Worm (Caenorhabditis elegans): ENCODE data around the gene E04F6.4.

E04F6.4 gene

DNA sequence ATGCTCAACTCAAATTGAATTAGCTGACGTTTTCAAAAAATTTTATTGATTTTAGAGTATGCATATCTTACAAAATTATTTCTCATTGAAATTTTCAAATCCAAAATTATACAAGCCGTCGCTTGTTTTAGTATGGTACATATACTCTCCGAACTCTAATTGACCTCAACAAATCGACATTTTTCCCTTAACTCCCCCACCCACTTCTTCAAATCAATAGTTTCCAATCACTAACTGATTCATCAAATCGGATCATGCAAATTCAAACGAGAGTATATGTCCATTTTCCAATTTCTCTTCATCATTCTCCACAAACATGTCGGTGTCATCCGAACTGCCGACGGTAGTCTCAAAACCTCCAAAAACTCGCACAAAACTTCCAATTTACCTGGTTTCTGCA, at the start of gene E04F6.4:
E04F6.4 (plus strand) TSS at position 301 of the 400 bp plus-strand sequence.
- TF ChIP-seq unc-62 (GFP tag; optimal IDR thresholded peaks at IDR 0.05), result no peak

ce11 chrII:7144307-7144706, 44.9 kb upstream of the E04F6.4 start, which contains the start of gene npr-31:
TSS of gene npr-31 (plus strand) at chrII:7144607.
- no peak for TF ChIP-seq unc-62 (GFP tag; optimal IDR thresholded peaks at IDR 0.05)

DNA sequence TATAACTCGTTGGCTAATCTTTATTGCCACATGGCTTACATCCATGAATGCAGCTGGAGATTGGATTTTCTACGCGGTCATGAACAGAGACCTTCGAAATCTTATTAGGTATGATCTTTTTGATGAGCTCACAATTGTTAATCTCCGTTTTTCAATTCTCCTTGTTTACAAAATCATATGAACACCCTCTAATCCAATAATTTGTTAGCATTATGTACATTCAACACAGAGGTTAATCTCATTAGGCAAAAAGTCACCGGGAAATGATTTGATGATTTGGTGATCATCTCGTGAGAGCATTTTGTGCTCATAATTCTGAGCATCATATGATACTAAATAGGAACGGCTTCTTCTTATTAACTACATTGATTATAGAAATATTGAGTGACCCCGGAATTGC, 43.0 kb upstream of the E04F6.4 start:
- TF ChIP-seq unc-62 (GFP tag; optimal IDR thresholded peaks at IDR 0.05), result no peak

- no peak for TF ChIP-seq unc-62 (GFP tag; optimal IDR thresholded peaks at IDR 0.05)
Measured at ce11 chrII:7147550-7147949, 41.7 kb upstream of the E04F6.4 start.

DNA sequence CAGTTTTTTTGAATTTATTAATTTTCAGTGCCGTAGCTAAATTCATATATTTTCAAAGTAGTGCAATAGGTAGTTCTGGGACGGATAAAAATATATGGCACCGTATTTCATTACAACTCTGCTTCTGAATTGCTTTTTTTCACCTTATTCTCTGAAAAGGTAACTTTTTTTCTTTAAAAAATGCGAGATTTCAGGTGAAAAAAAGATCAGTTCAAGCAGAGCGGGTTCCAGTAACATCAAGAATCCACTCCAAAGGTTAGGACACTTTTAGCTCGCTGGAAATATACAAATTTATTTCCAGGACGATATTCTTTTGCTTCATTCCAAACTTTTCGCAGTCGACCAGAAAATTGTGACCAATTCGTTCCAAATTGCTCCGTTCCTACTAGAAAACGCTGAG, 41.1 kb upstream of the E04F6.4 start, which contains the start of gene T07F8.1:
T07F8.1 (plus strand) TSS at position 301 of the 400 bp plus-strand sequence.
- TF ChIP-seq unc-62 (GFP tag; optimal IDR thresholded peaks at IDR 0.05), result no peak

DNA sequence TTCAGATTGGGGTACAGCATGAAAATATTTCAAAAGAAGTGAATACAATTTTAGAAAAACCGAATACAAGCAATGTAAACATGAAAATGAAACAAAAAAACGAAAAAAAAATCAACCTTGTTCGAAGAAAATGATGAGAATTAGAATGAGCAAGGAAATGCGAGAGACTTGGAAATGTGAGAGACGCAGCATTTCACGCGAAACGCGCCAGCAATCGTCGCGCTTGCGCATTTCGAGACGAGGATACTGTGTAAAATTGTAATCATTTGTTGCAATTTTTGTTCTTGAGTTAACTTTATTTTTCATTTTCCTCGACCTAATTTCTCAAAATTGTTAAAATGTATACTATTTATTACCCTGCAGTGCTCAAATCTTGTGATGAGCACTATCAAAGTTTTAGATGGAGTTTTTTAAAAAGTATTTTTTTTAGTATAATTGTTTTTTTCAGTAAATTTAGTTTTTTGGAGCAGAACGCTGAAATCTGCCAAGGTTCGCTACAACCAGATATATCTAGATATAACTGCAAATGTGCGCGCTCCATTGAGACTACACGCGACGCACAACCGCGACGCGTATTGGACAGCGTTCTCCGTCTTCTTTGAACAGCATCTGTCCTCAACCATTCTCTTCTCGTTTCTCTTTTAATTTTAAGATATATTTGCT, 37.1 kb upstream of the E04F6.4 start, which contains the start of gene fust-1:
fust-1 (plus strand) TSS at position 613 of the 663 bp plus-strand sequence.
- no peak for TF ChIP-seq unc-62 (GFP tag; optimal IDR thresholded peaks at IDR 0.05)

- TF ChIP-seq unc-62 (GFP tag; optimal IDR thresholded peaks at IDR 0.05), result no peak
Measured at ce11 chrII:7154711-7155110, 34.5 kb upstream of the E04F6.4 start.

- no peak for TF ChIP-seq unc-62 (GFP tag; optimal IDR thresholded peaks at IDR 0.05)
Measured at ce11 chrII:7155392-7155791, 33.8 kb upstream of the E04F6.4 start, which contains the start of gene C27H5.2. TSS of gene C27H5.2 (plus strand) at chrII:7155581.

ce11 chrII:7157415-7157814, 31.8 kb upstream of the E04F6.4 start:
- TF ChIP-seq unc-62 (GFP tag; optimal IDR thresholded peaks at IDR 0.05), result no peak

DNA sequence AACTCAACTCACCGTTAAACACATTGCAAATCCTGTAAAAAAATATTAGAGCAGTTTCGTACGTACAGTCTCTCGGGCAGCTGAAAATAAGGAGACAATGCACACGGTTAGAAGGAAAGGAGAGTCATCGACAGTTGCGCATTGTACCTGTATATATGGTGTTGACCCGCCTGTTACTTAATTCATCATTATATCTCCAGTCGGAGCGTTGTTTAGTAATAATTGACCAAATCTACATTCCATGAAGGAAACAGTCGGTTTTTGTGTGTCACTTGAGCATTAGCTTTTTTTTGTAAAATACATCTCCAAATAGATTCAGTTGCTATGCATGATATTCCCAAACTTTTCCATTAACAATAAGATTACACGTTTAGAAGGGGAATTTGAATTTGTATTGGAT, 27.7 kb upstream of the E04F6.4 start, which contains the start of gene C27H5.12:
C27H5.12 (minus strand) TSS at position 101 of the 400 bp plus-strand sequence.
- TF ChIP-seq unc-62 (GFP tag; optimal IDR thresholded peaks at IDR 0.05), result no peak

- TF ChIP-seq unc-62 (GFP tag; optimal IDR thresholded peaks at IDR 0.05), result no peak
Measured at ce11 chrII:7165749-7166148, 23.5 kb upstream of the E04F6.4 start, which contains the start of gene mfsd-13.2. TSS of gene mfsd-13.2 (minus strand) at chrII:7165849.

DNA sequence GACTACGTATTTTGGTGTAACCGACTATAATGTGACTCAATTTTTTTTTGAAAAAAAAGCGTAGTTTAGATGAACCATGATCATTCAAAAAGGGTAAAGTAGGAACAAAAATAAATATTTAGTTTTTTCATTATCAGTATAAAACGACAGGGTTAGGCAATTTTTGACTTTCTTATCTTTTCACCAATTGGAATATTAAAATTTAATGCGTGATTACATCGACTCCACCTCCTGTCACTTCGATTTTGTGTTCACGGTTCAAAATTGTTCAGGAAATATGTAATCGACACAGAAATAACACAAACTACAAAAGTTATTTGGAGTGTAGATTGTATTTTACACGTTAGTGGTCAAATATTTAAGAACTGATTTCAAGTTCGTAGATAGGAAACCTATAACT, 22.5 kb upstream of the E04F6.4 start:
- no peak for TF ChIP-seq unc-62 (GFP tag; optimal IDR thresholded peaks at IDR 0.05)

DNA sequence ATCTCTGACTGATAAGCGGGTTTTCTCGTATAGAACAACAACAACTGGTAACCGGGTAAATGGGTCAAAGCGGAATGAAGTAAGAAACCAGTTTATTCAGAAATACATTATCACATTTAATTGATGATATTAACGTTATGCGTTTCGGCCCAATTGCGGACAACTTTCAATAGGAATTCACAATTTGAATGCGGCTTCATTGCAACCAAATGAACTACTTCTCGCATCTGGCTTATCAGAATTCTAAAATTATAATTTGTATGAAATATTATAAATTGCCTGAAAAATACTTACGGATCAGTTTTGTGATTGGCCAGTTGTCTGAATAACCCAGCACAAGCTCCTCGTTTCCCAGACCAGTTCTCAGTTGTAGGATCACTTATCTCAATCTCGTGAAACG, 20.5 kb upstream of the E04F6.4 start, which contains the start of gene col-36:
col-36 (minus strand) TSS at position 101 of the 400 bp plus-strand sequence.
- no peak for TF ChIP-seq unc-62 (GFP tag; optimal IDR thresholded peaks at IDR 0.05)

DNA sequence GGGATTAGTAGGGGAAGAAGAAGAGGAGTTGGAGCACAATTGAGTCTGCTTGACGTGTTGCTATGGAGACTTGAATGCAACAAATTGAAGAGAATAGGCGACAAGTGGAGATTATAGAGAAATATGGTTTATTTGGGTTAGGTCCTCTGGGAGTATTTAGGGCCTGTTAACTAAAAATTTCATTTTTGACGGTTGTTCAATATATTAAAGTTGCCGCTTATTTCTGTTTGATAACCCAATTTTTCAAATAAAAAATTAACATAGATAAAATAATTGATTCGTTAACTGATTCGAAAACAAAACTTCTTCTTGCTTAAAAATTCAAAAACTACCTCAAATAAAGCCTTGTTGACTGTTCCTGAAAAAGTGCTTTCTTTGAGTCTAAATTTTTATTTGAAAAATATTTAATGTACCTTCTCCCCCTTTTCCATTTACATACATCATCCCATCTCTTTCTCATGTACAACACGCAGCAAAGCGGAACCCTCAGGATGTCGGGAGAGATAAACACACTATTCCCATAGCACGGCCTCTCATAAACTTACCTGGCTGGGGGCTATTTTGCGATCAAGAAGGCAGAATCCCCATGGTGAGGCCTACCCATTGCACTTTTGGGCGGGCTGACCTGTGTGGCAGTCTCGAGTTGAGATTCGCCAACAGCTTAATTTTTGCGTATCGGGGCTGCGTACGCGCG, 17.8 kb upstream of the E04F6.4 start, which contains the start of gene dyf-13:
dyf-13 (minus strand) TSS at position 51 of the 694 bp plus-strand sequence.
- TF ChIP-seq unc-62 (GFP tag; optimal IDR thresholded peaks at IDR 0.05), result no peak

DNA sequence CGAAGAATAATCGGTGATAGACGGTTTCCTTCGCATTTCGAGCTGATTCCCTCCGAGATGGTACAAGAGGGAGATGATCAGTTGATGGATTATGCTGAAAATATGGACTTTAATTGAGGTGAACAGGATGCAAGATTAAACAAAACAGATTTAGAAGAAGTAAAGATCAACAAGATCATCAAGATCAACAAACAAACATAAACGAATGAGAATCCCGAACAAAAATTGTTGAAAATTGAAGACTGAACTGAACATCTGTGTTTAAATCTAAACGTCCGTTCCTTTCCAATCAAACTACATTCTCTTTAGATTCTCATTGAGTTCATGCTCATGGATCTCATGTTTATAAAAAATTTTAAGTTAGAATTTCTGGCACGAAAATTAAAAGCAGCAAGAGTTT, 14.4 kb upstream of the E04F6.4 start, which contains the start of gene glc-4:
glc-4 (minus strand) TSS at position 101 of the 400 bp plus-strand sequence.
- no peak for TF ChIP-seq unc-62 (GFP tag; optimal IDR thresholded peaks at IDR 0.05)

DNA sequence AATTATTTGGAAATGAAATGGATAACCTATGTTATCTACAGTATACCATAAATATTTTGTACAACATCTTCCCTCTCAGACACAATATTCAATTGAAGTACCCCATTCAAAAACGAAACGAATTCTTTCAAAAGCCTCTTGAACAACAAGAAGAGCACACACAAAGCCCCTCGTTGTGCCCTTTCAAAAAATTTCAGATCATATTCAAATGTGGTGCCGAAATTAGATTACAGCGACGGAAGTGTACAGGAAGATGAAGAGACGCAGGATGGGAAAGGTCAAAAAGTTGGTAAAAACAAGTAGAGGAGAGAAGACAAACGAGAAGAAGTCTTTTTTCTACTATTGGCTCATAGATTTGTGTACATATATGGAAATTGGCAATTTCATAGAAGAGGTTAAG, 13.1 kb upstream of the E04F6.4 start:
- TF ChIP-seq unc-62 (GFP tag; optimal IDR thresholded peaks at IDR 0.05), result no peak

DNA sequence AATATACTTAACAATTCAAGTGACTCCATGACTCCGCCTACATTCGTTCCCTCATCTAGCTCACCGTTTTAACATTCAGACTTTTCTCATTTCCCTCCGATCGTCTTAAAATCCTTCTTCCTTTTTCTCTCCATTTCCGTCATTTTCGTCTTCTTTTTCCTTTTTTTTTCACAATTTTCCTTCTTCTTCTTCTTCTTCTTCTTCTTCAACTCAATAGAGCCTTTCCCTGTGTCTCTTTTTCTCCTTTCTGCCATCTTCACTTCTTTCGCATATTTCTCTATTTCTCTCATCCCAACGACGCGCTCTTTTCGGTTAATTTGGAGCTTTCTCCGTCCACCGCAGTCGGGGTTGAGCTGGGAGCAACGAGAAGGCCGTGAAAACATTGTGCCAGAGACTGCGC, 6.6 kb upstream of the E04F6.4 start:
- TF ChIP-seq unc-62 (GFP tag; optimal IDR thresholded peaks at IDR 0.05), result no peak

Data from whole organism, dauer.